Worm (Caenorhabditis elegans) whole organism, midembryonic: ENCODE data around the gene gst-33.

ENCODE experiments used
- cog-1 ChIP-seq: sonication (generic microtip); optimal IDR thresholded peaks from 2 replicates; lab custom pipeline; 2016; ENCODE audit warnings: missing genetic modification characterization, missing compliant biosample characterization
- flt-1 ChIP-seq: fragments of 200-800 bp; sonication (Bioruptor generic); IDR thresholded peaks from 2 replicates; pipeline ENCODE4 v1.3.6; 2022; ENCODE audit warnings: missing genetic modification characterization, missing compliant biosample characterization
- med-1 ChIP-seq: sonication (generic microtip); optimal IDR thresholded peaks from 2 replicates; lab custom pipeline; 2017; ENCODE audit warnings: missing genetic modification characterization, mild to moderate bottlenecking, missing compliant biosample characterization, antibody characterized with exemption, missing genetic modification reagents; ENCODE audit not compliant: insufficient read depth
- ztf-23 ChIP-seq: fragments of 200-800 bp; sonication (Bioruptor generic); IDR thresholded peaks from 2 replicates; pipeline ENCODE4 v1.3.6; 2022; ENCODE audit warnings: missing genetic modification reagents, missing genetic modification characterization, missing compliant biosample characterization

- TF ChIP-seq ztf-23 (GFP tag; lab: Robert Waterston, UW), result no peak
- TF ChIP-seq cog-1 (tag; lab: Kevin White, UChicago), result no peak
- TF ChIP-seq flt-1 (GFP tag; lab: Robert Waterston, UW), result no peak
- no peak for TF ChIP-seq med-1
These were observed 42.3 kb downstream of the gst-33 start, which contains the start of gene srab-22 for ce11 chrV:3426076-3426475.
